Worm (Caenorhabditis elegans) whole organism, L2 larva: ENCODE results near the gene srab-4.

Experiments
- C34F6.9 ChIP-seq: fragments of 150-350 bp; optimal IDR thresholded peaks from 2 replicates; lab custom pipeline; 2014; ENCODE audit warnings: missing biosample characterization, missing genetic modification characterization
- F13H6.1 ChIP-seq: sonication (generic microtip); optimal IDR thresholded peaks from 2 replicates; lab custom pipeline; 2016; ENCODE audit warnings: missing genetic modification characterization, missing compliant biosample characterization
- R02D3.7 ChIP-seq: fragments of 150-350 bp; optimal IDR thresholded peaks from 2 replicates; lab custom pipeline; 2014; ENCODE audit warnings: missing biosample characterization, missing genetic modification characterization
- Y55F3AM.14 ChIP-seq: fragments of 200-800 bp; sonication (Bioruptor generic); optimal IDR thresholded peaks from 2 replicates; lab custom pipeline; 2018; ENCODE audit warnings: mild to moderate bottlenecking, missing genetic modification characterization, missing compliant biosample characterization
- alr-1 ChIP-seq: fragments of 150-350 bp; optimal IDR thresholded peaks from 2 replicates; lab custom pipeline; 2014; ENCODE audit warnings: missing biosample characterization, missing genetic modification characterization
- aly-2 ChIP-seq: fragments of 150-350 bp; optimal IDR thresholded peaks from 2 replicates; lab custom pipeline; 2014; ENCODE audit warnings: missing biosample characterization, missing genetic modification characterization
- crh-2 ChIP-seq: sonication (generic microtip); optimal IDR thresholded peaks from 2 replicates; lab custom pipeline; 2017; ENCODE audit warnings: missing biosample characterization, missing genetic modification characterization
- dmd-4 ChIP-seq: sonication (generic microtip); optimal IDR thresholded peaks from 2 replicates; lab custom pipeline; 2017; ENCODE audit warnings: missing biosample characterization, missing genetic modification characterization
- egl-27 ChIP-seq: sonication (generic microtip); optimal IDR thresholded peaks from 3 replicates; lab custom pipeline; 2017; ENCODE audit warnings: missing biosample characterization, missing genetic modification reagents, missing genetic modification characterization
- elt-1 ChIP-seq: fragments of 150-350 bp; optimal IDR thresholded peaks from 2 replicates; lab custom pipeline; 2014; ENCODE audit warnings: missing biosample characterization, missing genetic modification characterization
- elt-3 ChIP-seq: sonication (generic microtip); optimal IDR thresholded peaks from 2 replicates; lab custom pipeline; 2017; ENCODE audit warnings: missing biosample characterization, missing genetic modification characterization
- gmeb-1 ChIP-seq: fragments of 150-350 bp; optimal IDR thresholded peaks from 2 replicates; lab custom pipeline; 2014; ENCODE audit warnings: missing biosample characterization, missing genetic modification characterization
- lin-13 ChIP-seq: fragments of 150-350 bp; optimal IDR thresholded peaks from 2 replicates; lab custom pipeline; 2014; ENCODE audit warnings: missing biosample characterization, missing genetic modification reagents, missing genetic modification characterization
- lin-39 ChIP-seq: fragments of 150-350 bp; optimal IDR thresholded peaks from 2 replicates; lab custom pipeline; 2014; ENCODE audit warnings: missing biosample characterization, missing genetic modification reagents, missing genetic modification characterization
- lsy-2 ChIP-seq, 2 experiments: fragments of 150-350 bp in 1 of 2; sonication (generic microtip) in 1 of 2; optimal IDR thresholded peaks; 2 replicates each; lab custom pipeline; 2014 to 2017; ENCODE audit warnings: missing biosample characterization in 2 of 2, missing genetic modification characterization in 2 of 2
- mbf-1 ChIP-seq: sonication (generic microtip); optimal IDR thresholded peaks from 2 replicates; lab custom pipeline; 2017; ENCODE audit warnings: missing biosample characterization, missing genetic modification characterization
- mdl-1 ChIP-seq, 2 experiments: fragments of 150-350 bp in 1 of 2; sonication (generic microtip) in 1 of 2; optimal IDR thresholded peaks; 2 replicates each; lab custom pipeline; 2017; ENCODE audit warnings: missing biosample characterization in 2 of 2, missing genetic modification characterization in 2 of 2
- nhr-11 ChIP-seq: fragments of 150-350 bp; optimal IDR thresholded peaks from 2 replicates; lab custom pipeline; 2014; ENCODE audit warnings: missing biosample characterization, missing genetic modification characterization
- nhr-12 ChIP-seq: fragments of 150-350 bp; optimal IDR thresholded peaks from 2 replicates; lab custom pipeline; 2014; ENCODE audit warnings: missing biosample characterization, missing genetic modification characterization
- nhr-129 ChIP-seq: fragments of 150-350 bp; optimal IDR thresholded peaks from 2 replicates; lab custom pipeline; 2014; ENCODE audit warnings: missing biosample characterization, missing genetic modification characterization
- nhr-23 ChIP-seq: fragments of 150-350 bp; optimal IDR thresholded peaks from 2 replicates; lab custom pipeline; 2014; ENCODE audit warnings: missing biosample characterization, missing genetic modification reagents, missing genetic modification characterization
- nhr-6 ChIP-seq: fragments of 150-350 bp; optimal IDR thresholded peaks from 2 replicates; lab custom pipeline; 2014; ENCODE audit warnings: missing biosample characterization, missing genetic modification characterization
- nhr-77 ChIP-seq: fragments of 150-350 bp; optimal IDR thresholded peaks from 2 replicates; lab custom pipeline; 2014; ENCODE audit warnings: missing biosample characterization, missing genetic modification characterization
- peb-1 ChIP-seq: fragments of 150-350 bp; optimal IDR thresholded peaks from 2 replicates; lab custom pipeline; 2014; ENCODE audit warnings: missing biosample characterization, missing genetic modification characterization
- sem-4 ChIP-seq: fragments of 150-350 bp; optimal IDR thresholded peaks from 2 replicates; lab custom pipeline; 2014; ENCODE audit warnings: missing biosample characterization, missing genetic modification reagents, missing genetic modification characterization
- skn-1 ChIP-seq: sonication (generic microtip); optimal IDR thresholded peaks from 2 replicates; lab custom pipeline; 2017; ENCODE audit warnings: missing biosample characterization, missing genetic modification characterization
- sma-3 ChIP-seq: sonication (generic microtip); optimal IDR thresholded peaks from 2 replicates; lab custom pipeline; 2016; ENCODE audit warnings: missing genetic modification reagents, missing genetic modification characterization, missing compliant biosample characterization
- snpc-4 ChIP-seq: fragments of 150-350 bp; optimal IDR thresholded peaks from 2 replicates; lab custom pipeline; 2014; ENCODE audit warnings: missing biosample characterization, missing genetic modification characterization
- unc-39 ChIP-seq: fragments of 150-350 bp; optimal IDR thresholded peaks from 2 replicates; lab custom pipeline; 2014; ENCODE audit warnings: missing biosample characterization, missing genetic modification characterization
- unc-55 ChIP-seq: fragments of 150-350 bp; sonication (generic microtip); optimal IDR thresholded peaks from 3 replicates; lab custom pipeline; 2014; ENCODE audit warnings: missing biosample characterization, missing genetic modification reagents, missing genetic modification characterization
- unc-62 ChIP-seq: fragments of 150-350 bp; optimal IDR thresholded peaks from 2 replicates; lab custom pipeline; 2014; ENCODE audit warnings: missing biosample characterization, missing genetic modification reagents, missing genetic modification characterization
- zag-1 ChIP-seq: fragments of 150-350 bp; optimal IDR thresholded peaks from 2 replicates; lab custom pipeline; 2014; ENCODE audit warnings: missing biosample characterization, missing genetic modification characterization
- ztf-1 ChIP-seq: fragments of 200-800 bp; sonication (Bioruptor generic); conservative IDR thresholded peaks from 2 replicates; pipeline ENCODE4 v1.3.6; 2022; ENCODE audit warnings: missing genetic modification characterization, missing compliant biosample characterization
- ztf-11 ChIP-seq: sonication (generic microtip); optimal IDR thresholded peaks from 2 replicates; lab custom pipeline; 2017; ENCODE audit warnings: missing biosample characterization, missing genetic modification characterization

The srab-4 gene

DNA sequence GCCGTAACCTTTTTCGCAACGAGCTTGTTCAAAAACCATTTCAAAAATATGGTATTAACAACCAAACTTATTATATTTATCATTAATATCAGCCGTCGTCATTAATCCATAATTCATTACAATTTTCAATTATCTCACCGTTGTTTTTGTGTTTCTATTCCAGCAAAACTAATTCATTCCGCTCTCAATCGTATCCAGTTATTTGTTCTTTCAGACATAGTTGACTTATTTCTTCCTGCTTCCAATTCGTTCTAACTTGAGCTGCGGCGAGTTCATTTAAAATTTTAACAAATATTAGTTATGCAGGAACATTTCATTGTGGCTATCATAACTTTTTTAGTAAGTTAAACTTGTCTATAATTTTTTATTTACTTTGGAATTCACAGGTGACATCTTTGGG, 27.9 kb upstream of the srab-4 start, which contains the start of gene srx-16:
Gene srx-16, plus strand, starts transcription at position 301 of the 400 bp plus-strand sequence.
- TF ChIP-seq sem-4 (tag; lab: Kevin White, UChicago) (no peak), unc-62 (GFP tag; lab: Kevin White, UChicago) (no peak), zag-1 (tag; lab: Kevin White, UChicago) (no peak), nhr-12 (tag; lab: Kevin White, UChicago) (no peak), ztf-11 (tag; lab: Kevin White, UChicago) (no peak), nhr-23 (tag; lab: Kevin White, UChicago) (no peak), alr-1 (no peak), peb-1 (no peak), R02D3.7 (tag; lab: Kevin White, UChicago) (no peak), skn-1 (tag; lab: Kevin White, UChicago) (no peak), sma-3 (GFP tag; lab: Kevin White, UChicago) (no peak), C34F6.9 (tag; lab: Kevin White, UChicago) (no peak), crh-2 (no peak), snpc-4 (no peak), unc-55 (GFP tag; lab: Kevin White, UChicago) (no peak)

DNA sequence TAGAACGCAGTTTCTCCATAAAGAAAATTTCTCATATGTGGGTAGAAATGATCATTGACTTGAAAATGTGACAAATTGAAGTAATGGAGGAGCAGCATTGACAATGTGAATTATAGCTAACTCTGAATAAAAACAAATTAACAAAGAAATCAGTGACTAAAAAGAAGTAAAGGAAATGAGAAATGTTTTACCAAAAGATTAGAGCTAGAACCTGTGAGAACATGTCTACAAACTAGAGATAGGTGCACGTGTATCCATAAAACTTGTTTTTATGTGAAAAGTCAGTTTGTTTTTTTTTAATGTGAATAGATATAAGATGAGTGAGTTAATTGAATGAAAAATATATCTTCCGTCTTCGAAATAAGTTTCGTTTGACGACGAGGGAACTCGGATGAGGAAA, 24.9 kb upstream of the srab-4 start, which contains the start of gene sre-12:
Gene sre-12, minus strand, starts transcription at position 101 of the 400 bp plus-strand sequence.
- TF ChIP-seq aly-2 (tag; lab: Kevin White, UChicago) (no peak), nhr-77 (tag; lab: Kevin White, UChicago) (no peak), nhr-6 (tag; lab: Kevin White, UChicago) (no peak), gmeb-1 (tag; lab: Kevin White, UChicago) (no peak), sem-4 (tag; lab: Kevin White, UChicago) (no peak), egl-27 (no peak), Y55F3AM.14 (GFP tag; lab: Kevin White, UChicago) (no peak), lsy-2 (tag; optimal IDR thresholded peaks at IDR 0.05; lab: Kevin White, UChicago) (no peak)
- TF ChIP-seq, all 48 proteins: peak for 0

DNA sequence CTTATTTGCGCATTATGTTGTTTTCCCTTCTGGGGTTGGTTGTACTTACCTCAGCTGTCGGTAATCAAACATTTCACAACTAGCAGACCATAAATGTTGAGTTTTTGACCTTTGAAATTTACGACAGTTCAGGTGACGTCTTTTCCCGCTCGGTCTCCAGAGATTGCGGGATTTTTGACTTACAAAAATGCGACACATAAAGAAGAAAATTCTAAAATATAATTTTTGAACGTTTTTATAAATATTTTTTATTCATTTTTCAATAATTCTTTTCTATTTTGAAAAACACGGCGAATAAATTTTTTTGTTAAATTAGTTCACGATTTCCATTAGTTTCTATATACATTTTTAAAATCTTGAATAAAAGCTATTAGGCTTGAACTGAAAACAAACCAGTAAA, 21.1 kb upstream of the srab-4 start, which contains the start of gene nhr-161:
Gene nhr-161, minus strand, starts transcription at position 101 of the 400 bp plus-strand sequence.
- TF ChIP-seq nhr-23 (tag; lab: Kevin White, UChicago): no peak
- no peak for TF ChIP-seq zag-1 (tag; lab: Kevin White, UChicago)
- TF ChIP-seq unc-39 (tag; lab: Kevin White, UChicago): no peak
- TF ChIP-seq mdl-1 (tag; optimal IDR thresholded peaks at IDR 0.05; lab: Kevin White, UChicago): no peak
- no peak for TF ChIP-seq lin-13
- TF ChIP-seq snpc-4: no peak
- TF ChIP-seq nhr-11 (tag; lab: Kevin White, UChicago): no peak
- no peak for TF ChIP-seq crh-2
- no peak for TF ChIP-seq Y55F3AM.14 (GFP tag; lab: Kevin White, UChicago)
- no peak for TF ChIP-seq lin-39 (tag; lab: Kevin White, UChicago)
- no peak for TF ChIP-seq F13H6.1 (tag; lab: Kevin White, UChicago)
- no peak for TF ChIP-seq peb-1
- TF ChIP-seq elt-1 (tag; lab: Kevin White, UChicago): no peak
- no peak for TF ChIP-seq nhr-129 (tag; lab: Kevin White, UChicago)
- TF ChIP-seq C34F6.9 (tag; lab: Kevin White, UChicago): no peak

DNA sequence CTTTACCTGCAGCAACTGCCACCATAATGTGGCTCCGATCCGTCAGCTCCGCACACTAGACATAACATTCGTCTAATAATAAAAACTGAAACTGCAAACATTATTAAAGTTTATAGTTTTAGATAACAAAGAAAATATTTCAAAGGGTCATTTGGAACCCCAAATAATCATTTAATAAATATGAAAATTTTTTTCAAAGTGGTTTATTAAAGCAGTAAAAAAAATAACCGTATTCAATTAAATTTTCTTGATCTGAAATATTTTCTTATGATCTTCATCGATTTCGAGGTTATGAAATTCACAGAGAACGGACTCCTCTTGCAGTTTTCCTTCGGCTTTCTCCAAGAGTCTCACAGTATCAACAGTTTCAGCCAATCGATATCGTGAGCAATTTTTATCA, 18.0 kb upstream of the srab-4 start, which contains the start of gene nhr-163:
Gene nhr-163, minus strand, starts transcription at position 101 of the 400 bp plus-strand sequence.
- TF ChIP-seq dmd-4 (no peak), zag-1 (tag; lab: Kevin White, UChicago) (no peak), nhr-23 (tag; lab: Kevin White, UChicago) (no peak), nhr-6 (tag; lab: Kevin White, UChicago) (no peak), F13H6.1 (tag; lab: Kevin White, UChicago) (no peak)

DNA sequence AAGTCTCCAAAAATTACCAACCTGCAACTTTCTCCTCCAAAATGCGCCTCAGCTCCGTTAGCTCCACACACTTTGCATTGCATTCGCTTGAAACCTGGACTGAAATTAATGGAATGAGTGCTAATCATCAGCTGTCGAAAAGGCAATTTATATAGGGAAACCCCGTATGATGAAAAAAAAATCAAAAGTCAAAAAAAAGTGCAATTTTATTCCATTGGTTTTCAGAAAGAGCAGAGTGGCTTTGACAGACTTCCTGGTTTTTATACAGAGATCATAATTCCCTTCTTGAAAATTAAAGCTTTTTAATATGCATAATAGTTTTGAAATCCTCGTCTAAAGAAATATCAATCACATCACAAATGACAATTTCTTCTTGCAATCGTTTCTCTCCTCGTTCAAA, 16.3 kb upstream of the srab-4 start, which contains the start of gene nhr-139:
Gene nhr-139, minus strand, starts transcription at position 101 of the 400 bp plus-strand sequence.
- TF ChIP-seq lin-13: no peak
- no peak for TF ChIP-seq nhr-6 (tag; lab: Kevin White, UChicago)
- TF ChIP-seq nhr-12 (tag; lab: Kevin White, UChicago): no peak
- TF ChIP-seq unc-55 (GFP tag; lab: Kevin White, UChicago): no peak
- no peak for TF ChIP-seq C34F6.9 (tag; lab: Kevin White, UChicago)
- TF ChIP-seq F13H6.1 (tag; lab: Kevin White, UChicago): no peak
- TF ChIP-seq ztf-1 (GFP tag; lab: Robert Waterston, UW): no peak
- TF ChIP-seq aly-2 (tag; lab: Kevin White, UChicago): no peak
- no peak for TF ChIP-seq R02D3.7 (tag; lab: Kevin White, UChicago)
- TF ChIP-seq elt-3: no peak
- TF ChIP-seq sem-4 (tag; lab: Kevin White, UChicago): no peak
- no peak for TF ChIP-seq mdl-1 (tag; optimal IDR thresholded peaks at IDR 0.05; lab: Kevin White, UChicago)
- no peak for TF ChIP-seq mbf-1
